Worm (Caenorhabditis elegans) whole organism, L4/young adult: ENCODE data around the gene K12H6.7.

Experiments
- W03F9.2 ChIP-seq: fragments of 150-350 bp; optimal IDR thresholded peaks from 2 replicates; lab custom pipeline; 2014; ENCODE audit warnings: missing biosample characterization, missing genetic modification characterization
- dao-5 ChIP-seq: sonication (generic microtip); optimal IDR thresholded peaks from 2 replicates; lab custom pipeline; 2016; ENCODE audit warnings: missing genotype, missing genetic modification characterization, moderate library complexity, missing compliant biosample characterization
- him-1 ChIP-seq: sonication (generic microtip); optimal IDR thresholded peaks from 2 replicates; lab custom pipeline; 2016; ENCODE audit warnings: missing genotype, missing genetic modification reagents, missing genetic modification characterization, missing compliant biosample characterization

The K12H6.7 gene

DNA sequence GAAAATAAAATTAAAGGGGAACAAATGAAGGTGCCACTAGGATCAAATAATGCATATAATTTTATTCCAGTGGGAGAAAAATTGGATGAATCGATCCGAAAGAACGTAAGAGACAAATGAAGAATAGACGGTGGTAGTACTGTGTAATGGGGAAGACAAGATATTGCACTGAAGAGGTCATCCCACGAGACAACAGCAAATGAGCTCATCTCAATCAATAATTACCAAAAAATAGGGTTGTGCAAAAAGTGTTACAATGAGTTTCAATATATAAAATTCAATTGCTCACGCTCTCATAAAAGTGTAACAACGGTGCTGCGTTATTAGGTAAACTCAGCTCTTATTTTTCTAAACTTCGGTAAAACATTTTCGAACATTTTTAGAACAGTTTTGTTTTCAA is at the start of gene K12H6.7:
Gene K12H6.7, minus strand, starts transcription at position 101 of the 400 bp plus-strand sequence.
- TF ChIP-seq dao-5 (tag; lab: Kevin White, UChicago), result no peak

DNA sequence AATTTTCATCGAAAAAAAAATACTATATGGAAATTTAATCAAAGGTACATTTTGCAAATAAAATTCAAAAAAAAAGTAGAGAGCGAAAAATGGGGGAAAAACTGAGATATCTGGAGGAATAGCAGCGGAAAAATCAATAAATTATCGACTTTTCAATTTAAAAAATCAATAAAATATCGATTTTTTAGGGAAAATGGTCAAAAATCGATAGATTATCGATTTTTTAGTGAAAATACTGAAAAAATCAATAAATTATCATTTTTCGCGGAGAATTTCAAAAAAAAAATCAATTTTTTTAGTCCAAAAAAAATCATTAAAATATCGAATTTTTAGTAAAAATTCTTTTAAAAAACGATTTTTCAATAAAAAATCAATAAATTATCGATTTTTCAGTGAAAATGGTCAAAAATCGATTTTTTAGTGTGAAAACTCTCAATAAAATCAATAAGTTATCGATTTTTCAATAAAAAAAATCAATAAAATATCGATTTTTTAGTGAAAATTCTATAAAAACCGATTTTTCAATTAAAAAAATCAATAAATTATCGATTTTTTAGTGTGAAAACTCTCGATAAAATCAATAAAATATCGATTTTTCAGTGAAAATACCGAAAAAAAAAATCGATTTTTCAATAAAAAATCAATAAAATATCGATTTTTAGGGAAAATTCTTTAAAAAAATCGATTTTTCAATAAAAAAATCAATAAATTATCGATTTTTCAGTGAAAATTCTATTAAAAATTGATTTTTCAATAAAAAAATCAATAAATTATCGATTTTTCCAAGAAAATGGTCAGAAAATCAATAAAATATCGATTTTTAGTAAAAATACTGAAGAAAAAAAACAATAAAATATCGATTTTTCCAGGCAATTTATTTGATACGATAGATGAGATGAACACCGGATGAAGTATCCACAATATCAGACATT is 49.0 kb upstream of the K12H6.7 start:
- no peak for TF ChIP-seq dao-5 (tag; lab: Kevin White, UChicago)

DNA sequence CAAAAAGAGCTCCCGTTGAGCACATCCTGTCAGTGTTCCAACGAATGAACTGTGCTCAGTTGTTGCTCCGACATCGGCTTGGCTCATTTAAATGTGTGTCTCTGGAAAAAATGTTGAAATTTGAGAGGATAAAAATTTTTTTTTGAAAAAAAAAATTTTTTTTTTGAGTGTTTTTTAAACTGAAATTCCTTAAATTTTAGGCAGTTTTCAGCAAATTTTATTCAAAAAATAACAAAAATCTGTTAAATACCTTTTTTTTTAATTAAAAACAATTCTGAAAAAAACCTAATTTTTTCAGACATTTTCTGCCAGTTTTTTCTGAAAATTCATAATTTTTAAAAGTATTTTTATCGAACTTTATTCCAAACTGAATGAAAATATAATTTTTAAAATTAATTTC is 48.1 kb upstream of the K12H6.7 start, which contains the start of gene pigw-1:
Gene pigw-1, minus strand, starts transcription at position 101 of the 400 bp plus-strand sequence.
- TF ChIP-seq W03F9.2 (tag; lab: Kevin White, UChicago), result no peak

DNA sequence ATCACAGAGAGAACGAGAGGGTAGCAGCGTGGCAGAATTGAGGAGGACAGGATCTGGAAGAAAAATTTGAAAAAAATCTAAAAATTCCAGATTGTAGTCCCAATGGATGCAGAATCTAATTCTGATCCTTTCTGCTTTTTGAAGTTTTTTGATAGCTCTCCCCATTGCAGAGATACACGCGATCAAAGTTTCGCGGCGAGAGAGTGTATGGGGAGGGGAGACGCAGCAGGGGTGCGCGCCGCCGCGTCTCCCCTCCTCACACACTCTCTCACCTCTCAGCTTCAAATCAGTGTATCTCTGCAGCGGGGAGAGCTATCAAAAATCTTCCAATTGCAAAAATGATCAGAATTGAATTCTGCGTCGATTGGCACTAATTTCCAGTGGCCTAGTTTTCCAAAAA is 44.3 kb upstream of the K12H6.7 start:
- TF ChIP-seq him-1 (tag; lab: Kevin White, UChicago) (no peak), dao-5 (tag; lab: Kevin White, UChicago) (no peak), W03F9.2 (tag; lab: Kevin White, UChicago) (no peak)

DNA sequence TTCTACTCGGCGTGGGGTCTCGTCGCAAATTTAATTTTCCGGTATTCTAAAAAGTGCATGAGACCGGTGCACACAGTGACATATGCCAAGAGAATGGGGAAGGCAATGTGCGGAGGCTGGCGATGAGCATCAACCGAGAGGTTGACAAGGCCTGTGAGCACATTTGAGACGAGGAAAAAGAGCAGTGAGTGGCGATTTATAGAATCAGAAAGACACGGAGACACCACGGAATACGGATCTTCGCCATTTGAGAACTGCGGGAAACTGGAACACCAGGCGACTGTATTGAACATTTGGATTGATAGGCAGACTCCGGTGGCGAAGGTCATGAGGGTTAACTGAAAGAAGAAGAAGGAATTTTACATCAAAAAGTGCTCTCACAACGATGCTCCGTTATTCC is 42.2 kb upstream of the K12H6.7 start:
- no peak for TF ChIP-seq dao-5 (tag; lab: Kevin White, UChicago)
- no peak for TF ChIP-seq him-1 (tag; lab: Kevin White, UChicago)
- no peak for TF ChIP-seq W03F9.2 (tag; lab: Kevin White, UChicago)

DNA sequence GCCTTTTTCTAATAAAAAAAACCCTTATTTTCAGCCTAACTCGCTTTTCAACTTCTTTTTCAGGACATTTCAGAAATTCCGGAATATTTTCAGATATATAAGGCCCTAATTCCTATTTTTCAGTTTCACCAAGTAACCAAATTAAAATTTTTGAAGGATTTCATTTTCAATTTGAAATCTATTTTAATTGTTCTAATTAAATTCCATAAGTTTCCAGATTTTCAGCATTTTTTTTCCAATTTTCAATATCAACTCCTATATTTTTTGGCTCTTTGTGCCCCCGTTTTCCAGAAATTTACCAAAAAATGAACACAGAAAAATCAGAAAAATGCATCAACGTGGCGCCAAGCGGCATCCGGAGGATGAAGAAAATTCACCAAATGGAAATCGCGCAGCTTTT is 38.0 kb upstream of the K12H6.7 start, which contains the start of gene Y110A2AL.1:
Gene Y110A2AL.1, plus strand, starts transcription at position 301 of the 400 bp plus-strand sequence.
- no peak for TF ChIP-seq W03F9.2 (tag; lab: Kevin White, UChicago)
- no peak for TF ChIP-seq dao-5 (tag; lab: Kevin White, UChicago)
- TF ChIP-seq him-1 (tag; lab: Kevin White, UChicago), result no peak

DNA sequence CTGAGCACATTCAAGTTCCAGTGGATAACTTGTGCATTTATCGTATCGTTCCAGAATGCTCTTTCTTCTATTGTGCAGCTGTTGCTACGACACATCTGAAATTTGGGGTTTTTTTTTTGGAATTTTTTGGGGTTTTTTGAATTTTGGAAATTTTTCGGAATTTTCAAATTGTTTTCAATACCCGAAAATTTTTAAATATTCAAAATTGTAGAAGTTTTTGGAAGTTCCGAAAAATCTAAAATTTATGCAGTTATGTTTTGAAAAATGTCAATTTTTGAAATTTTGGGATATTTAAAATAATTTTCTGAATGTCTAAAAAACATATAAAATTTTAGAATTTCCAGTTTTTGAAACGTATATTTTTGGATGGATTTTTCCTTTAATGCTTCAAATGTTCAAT is 35.1 kb upstream of the K12H6.7 start, which contains the start of gene Y110A2AL.10:
Gene Y110A2AL.10, minus strand, starts transcription at position 101 of the 400 bp plus-strand sequence.
- no peak for TF ChIP-seq dao-5 (tag; lab: Kevin White, UChicago)
- TF ChIP-seq W03F9.2 (tag; lab: Kevin White, UChicago), result no peak
- TF ChIP-seq him-1 (tag; lab: Kevin White, UChicago), result no peak

DNA sequence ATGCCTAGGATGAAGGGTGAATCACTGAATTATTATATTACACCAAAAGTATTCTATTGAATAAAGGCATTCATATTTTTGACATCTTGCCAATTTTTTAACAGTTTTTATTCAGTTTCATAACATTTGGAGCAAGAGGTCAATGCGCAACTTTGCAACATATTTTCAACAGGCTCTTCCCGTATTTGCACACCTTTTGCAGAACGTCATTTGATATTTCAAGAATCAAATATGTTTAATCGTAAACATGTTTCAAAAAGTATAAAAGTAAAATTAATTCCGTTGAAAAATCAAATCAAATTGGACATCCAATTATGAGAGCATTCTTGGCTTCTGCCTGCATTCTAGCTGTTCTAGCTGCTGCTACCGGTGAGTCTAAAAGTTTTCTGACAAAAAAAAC is 30.9 kb upstream of the K12H6.7 start, which contains the start of gene Y110A2AL.2:
Gene Y110A2AL.2, plus strand, starts transcription at position 301 of the 400 bp plus-strand sequence.
- no peak for TF ChIP-seq him-1 (tag; lab: Kevin White, UChicago)

DNA sequence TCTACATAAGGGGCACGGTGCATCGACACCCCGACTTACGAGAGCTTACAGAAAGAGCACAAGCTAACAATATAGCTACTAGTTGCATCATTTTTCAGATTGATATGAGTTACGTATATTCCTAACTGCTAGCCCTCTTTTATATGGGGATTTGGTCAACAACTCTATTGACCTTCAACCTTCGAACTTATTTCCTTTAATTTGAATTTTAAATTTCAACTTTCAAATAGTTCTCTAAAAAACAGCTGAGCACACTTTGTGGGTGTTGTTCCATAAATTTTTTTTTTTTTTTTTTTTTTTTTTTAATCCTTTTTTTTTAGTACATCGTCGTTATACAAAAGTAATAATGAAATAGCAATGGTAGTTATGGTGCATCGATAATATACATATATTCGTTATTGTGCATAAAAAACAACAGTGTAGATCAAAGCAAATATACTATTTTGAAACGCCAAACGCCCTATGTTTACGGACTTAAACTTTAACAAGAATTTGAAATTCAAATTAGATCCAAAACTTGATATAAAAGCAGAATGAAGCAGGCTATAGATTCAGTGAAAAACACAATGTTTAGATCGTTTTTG is 29.9 kb upstream of the K12H6.7 start, which contains the start of the genes Y110A2AL.9 and Y110A2AL.3:
Gene Y110A2AL.9, minus strand, starts transcription at position 101 of the 584 bp plus-strand sequence.
Gene Y110A2AL.3, plus strand, starts transcription at position 534 of the 584 bp plus-strand sequence.
- TF ChIP-seq W03F9.2 (tag; lab: Kevin White, UChicago), result no peak
- no peak for TF ChIP-seq dao-5 (tag; lab: Kevin White, UChicago)
- TF ChIP-seq him-1 (tag; lab: Kevin White, UChicago), result no peak

DNA sequence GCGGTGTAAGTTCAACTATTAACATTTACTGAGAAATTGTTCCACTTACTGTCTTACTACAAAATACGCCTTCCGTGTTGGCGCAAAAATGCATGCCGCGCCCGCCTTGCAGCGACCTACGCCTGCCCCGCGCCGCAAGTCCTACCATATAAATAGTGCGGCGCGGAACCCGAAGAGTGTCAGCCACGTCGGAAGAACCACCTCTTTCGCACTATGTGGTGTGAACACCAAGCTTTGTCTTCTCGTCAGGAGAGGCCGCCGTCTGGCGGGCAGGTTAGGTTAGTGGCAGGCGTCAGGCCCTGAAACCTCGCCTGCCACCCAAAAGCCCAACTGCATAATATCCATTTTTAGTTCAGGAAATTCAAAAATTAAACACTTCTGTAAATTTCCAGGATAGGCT is 28.6 kb upstream of the K12H6.7 start:
- TF ChIP-seq W03F9.2 (tag; lab: Kevin White, UChicago), result no peak
- TF ChIP-seq him-1 (tag; lab: Kevin White, UChicago), result no peak
- TF ChIP-seq dao-5 (tag; lab: Kevin White, UChicago), result no peak

DNA sequence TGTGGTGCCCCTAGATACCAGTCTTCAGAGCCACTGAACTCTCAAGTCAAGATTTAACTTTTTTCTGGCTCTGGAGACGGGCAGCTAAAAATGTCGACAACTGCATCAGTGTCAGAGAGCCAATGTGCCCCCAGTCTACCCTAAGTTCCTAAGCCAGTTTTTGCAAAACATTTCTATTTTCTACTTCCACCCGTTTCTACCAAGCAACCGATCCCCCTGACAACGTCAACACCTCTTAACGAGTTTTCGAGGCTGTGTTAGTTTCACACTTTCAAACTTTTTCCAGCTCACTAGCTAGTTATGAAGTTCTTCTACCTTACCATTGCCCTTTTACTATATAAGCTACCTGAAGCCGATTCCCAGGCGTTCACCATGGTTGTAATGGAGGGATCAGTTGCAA is 27.5 kb upstream of the K12H6.7 start, which contains the start of gene Y110A2AL.5:
Gene Y110A2AL.5, plus strand, starts transcription at position 301 of the 400 bp plus-strand sequence.
- TF ChIP-seq him-1 (tag; lab: Kevin White, UChicago) (no peak), dao-5 (tag; lab: Kevin White, UChicago) (no peak), W03F9.2 (tag; lab: Kevin White, UChicago) (no peak)

DNA sequence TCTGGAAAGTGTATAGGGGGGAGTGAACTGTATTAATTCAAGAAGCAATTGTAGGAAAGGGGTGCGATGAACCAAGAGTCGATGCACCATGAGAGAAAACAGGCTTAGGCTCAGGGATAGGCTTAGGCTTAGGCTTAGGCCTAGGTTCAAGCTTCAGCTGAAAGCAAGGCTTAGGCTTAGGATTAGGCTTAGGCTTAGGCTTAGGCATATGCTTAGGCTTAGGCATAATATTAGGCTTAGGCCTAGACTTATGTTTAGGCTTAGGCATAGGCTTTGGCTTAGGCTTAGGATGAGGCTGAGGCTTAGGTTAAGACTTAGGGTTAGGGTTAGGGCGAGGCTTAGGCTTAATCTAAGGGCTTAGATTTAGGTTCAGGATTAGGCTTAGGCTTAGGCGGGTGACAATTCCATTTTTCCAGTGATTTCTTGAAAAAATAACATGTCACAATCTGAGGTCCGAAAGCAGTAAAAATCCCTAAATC is 25.8 kb upstream of the K12H6.7 start:
- TF ChIP-seq W03F9.2 (tag; lab: Kevin White, UChicago) (no peak), him-1 (tag; lab: Kevin White, UChicago) (no peak), dao-5 (tag; lab: Kevin White, UChicago) (no peak)

DNA sequence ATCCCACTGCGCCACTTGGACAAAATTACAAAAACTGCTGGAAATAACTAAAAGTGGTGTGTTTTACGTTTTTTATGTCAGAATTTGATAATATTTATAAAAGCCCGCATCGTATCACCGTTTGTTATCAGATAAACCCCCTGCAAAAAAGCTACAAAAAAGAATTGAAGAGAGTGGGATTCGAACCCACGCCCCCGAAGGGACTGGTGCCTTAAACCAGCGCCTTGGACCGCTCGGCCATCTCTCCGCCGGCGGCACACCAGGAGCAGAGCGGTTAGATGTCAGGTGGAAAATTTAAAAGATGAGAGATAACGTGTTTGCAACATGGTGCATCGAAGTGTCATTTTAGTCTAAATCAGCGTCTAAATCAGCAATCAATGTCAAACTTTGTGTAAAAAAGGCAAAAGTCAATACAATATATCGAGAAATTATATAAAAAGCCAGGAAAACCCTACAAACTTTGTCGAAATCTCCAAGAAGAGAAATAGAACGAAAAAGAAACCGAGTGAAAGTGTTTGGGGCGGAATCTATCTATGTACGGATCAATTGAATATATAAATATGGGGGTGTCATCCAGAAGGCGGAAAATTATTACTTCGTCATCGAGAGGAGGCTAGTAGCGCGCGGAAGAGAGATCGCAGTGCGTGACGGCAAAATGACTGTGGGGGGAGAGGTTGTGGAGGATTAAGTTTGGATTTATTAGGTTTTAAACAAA is 24.8 kb upstream of the K12H6.7 start:
- peak; percentile 6 for TF ChIP-seq dao-5 (tag; lab: Kevin White, UChicago)
- TF ChIP-seq him-1 (tag; lab: Kevin White, UChicago), result no peak
